Fruit fly (Drosophila melanogaster) whole organism, pupa: ENCODE measurements around the gene CG15403.

ENCODE experiments used
- CG10348 ChIP-seq: fragments of 200-800 bp; sonication (Bioruptor generic); IDR thresholded peaks from 2 replicates; pipeline ENCODE4 v1.3.6; 2022; ENCODE audit warnings: missing biosample characterization, missing genetic modification characterization
- CG8301 ChIP-seq: fragments of 200-800 bp; sonication (Bioruptor generic); optimal IDR thresholded peaks from 2 replicates; lab custom pipeline; 2018; ENCODE audit warnings: missing biosample characterization, mild to moderate bottlenecking, missing genetic modification characterization
- Pif1B ChIP-seq: fragments of 200-800 bp; sonication (Bioruptor generic); optimal IDR thresholded peaks from 3 replicates; lab custom pipeline; 2016; ENCODE audit warnings: missing biosample characterization, missing genetic modification characterization
- Snoo ChIP-seq: fragments of 200-800 bp; sonication (Bioruptor generic); optimal IDR thresholded peaks from 3 replicates; lab custom pipeline; 2017; ENCODE audit warnings: missing biosample characterization, mild to moderate bottlenecking, missing genetic modification characterization, inconsistent platforms

DNA sequence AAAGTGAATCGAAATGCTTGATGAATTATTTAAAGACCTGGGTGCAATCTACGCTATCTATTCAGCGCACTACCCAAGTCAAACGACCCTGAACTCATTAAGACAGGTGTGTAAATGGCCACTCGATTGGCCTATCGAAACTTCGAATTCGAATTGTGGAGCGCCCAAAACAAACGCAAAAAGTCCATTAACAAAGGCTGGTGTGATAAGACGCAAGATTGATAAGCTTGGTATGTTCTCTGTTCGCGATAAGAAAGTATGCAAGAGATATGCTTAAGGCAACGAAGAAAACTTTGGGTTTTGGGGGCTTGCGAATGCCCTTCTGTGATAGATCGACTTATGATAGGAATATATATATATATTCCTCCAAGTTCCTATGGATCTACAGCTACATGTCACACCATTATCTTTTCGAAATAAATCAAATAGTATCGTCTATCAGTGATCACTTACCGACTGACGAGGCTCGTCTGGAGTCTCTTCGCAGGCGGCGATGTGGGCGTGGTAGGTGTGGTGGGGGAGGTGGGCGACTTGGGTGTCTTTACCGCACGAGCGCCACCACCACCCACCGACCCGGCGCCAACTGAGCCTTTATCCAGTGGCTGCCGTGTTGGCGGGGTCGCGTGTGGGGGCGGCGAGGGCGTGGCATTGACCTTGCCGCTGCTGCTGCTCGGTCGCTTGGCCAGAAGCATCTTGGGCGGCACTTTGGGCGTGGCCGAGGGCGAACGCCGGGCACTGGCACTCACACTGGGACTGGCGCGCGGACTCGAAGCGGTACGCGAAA, 4.7 kb upstream of the CG15403 start:
- no peak for TF ChIP-seq CG8301 (tag; lab: Kevin White, UChicago)
- TF ChIP-seq Pif1B (GFP tag; lab: Kevin White, UChicago), result no peak
- no peak for TF ChIP-seq CG10348 (GFP tag; lab: Robert Waterston, UW)
- TF ChIP-seq Snoo, result no peak
